Worm (Caenorhabditis elegans): ENCODE measurements around the gene Y75B8A.32.

Gene Y75B8A.32

DNA sequence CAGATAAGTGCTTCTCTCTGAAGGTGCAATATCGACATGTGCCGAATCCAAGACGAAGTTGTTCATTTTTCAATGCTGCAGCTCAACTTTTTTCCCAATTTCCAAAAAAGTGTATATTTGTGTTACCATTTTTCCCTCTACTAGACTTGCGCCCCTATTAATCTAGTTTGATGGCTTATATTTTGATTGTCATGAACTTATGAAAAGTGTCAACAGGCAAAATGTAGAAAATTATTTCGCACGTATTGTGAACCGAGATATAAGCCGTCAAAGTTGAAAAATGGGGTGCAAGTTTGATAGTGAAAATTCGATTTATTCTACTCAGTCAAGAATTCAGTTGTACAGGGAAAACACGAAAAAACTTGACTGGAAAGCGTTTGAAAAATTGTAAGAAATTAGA is at the start of gene Y75B8A.32:
Y75B8A.32 (minus strand) TSS at position 101 of the 400 bp plus-strand sequence.
- TF ChIP-seq lag-1 (GFP tag; IDR thresholded peaks at IDR 0.05) (no peak), Y67H2A.10 (GFP tag; conservative IDR thresholded peaks at IDR 0.05) (no peak), snpc-3.4 (tag; optimal IDR thresholded peaks at IDR 0.05) (no peak), lsl-1 (GFP tag; optimal IDR thresholded peaks at IDR 0.05) (no peak), Y53G8AR.9 (GFP tag; conservative IDR thresholded peaks at IDR 0.05) (no peak), ceh-91 (GFP tag; IDR thresholded peaks at IDR 0.05) (no peak), ztf-28 (GFP tag; IDR thresholded peaks at IDR 0.05) (no peak), him-1 (tag; optimal IDR thresholded peaks at IDR 0.05) (no peak), lin-54 (GFP tag; optimal IDR thresholded peaks at IDR 0.05) (no peak), ztf-26 (tag; optimal IDR thresholded peaks at IDR 0.05) (no peak), ekl-4 (GFP tag; IDR thresholded peaks at IDR 0.05) (no peak), ceh-58 (GFP tag; IDR thresholded peaks at IDR 0.05) (no peak), sea-2 (GFP tag; IDR thresholded peaks at IDR 0.05) (no peak), ztf-6 (GFP tag; IDR thresholded peaks at IDR 0.05) (no peak), lin-26 (GFP tag; IDR thresholded peaks at IDR 0.05) (no peak), unc-62 (GFP tag; optimal IDR thresholded peaks at IDR 0.05) (no peak), rpc-1 (optimal IDR thresholded peaks at IDR 0.05) (no peak), rpc-1 (tag; optimal IDR thresholded peaks at IDR 0.05) (no peak), sptf-2 (GFP tag; optimal IDR thresholded peaks at IDR 0.05) (no peak), F10E7.11 (tag; optimal IDR thresholded peaks at IDR 0.05) (no peak)

DNA sequence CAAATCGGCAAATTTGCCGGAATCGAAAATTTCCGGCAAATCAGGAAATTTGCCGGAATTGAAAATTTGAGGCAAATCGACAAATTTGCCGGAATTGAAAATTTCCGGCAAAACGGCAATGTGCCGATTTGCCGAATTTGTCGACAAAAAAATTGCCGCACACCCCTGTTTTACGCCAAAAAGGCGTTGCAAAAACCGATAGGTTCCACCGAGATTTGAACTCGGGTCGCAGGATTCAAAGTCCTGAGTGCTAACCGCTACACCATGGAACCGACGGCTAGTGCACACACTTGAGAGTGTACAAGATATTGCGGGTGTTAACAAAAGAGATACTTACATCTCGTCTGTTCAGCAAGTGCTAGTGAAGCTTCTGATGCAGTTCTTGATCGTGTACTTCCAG is 41.3 kb upstream of the Y75B8A.32 start:
- TF ChIP-seq ekl-4 (GFP tag; IDR thresholded peaks at IDR 0.05) (no peak), unc-130 (GFP tag; optimal IDR thresholded peaks at IDR 0.05) (no peak), nhr-90 (tag; optimal IDR thresholded peaks at IDR 0.05) (peak; percentile 49), attf-6 (GFP tag; IDR thresholded peaks at IDR 0.05) (no peak), lag-1 (GFP tag; IDR thresholded peaks at IDR 0.05) (no peak), cebp-1 (GFP tag; IDR thresholded peaks at IDR 0.05) (no peak), cebp-1 (tag; optimal IDR thresholded peaks at IDR 0.05) (peak; percentile 48), ztf-6 (GFP tag; IDR thresholded peaks at IDR 0.05) (no peak), Y53F4B.3 (GFP tag; IDR thresholded peaks at IDR 0.05) (no peak), sptf-2 (GFP tag; optimal IDR thresholded peaks at IDR 0.05) (peak; percentile 27), F39B2.1 (GFP tag; IDR thresholded peaks at IDR 0.05) (no peak), pha-4 (tag; optimal IDR thresholded peaks at IDR 0.05) (no peak), chd-7 (tag; optimal IDR thresholded peaks at IDR 0.05) (peak; percentile 55), hlh-12 (tag; optimal IDR thresholded peaks at IDR 0.05) (no peak), D2030.7 (GFP tag; IDR thresholded peaks at IDR 0.05) (no peak), him-1 (tag; optimal IDR thresholded peaks at IDR 0.05) (peak; percentile 15), snpc-1.1 (tag; optimal IDR thresholded peaks at IDR 0.05; ENCODE audit: insufficient read depth) (no peak), snpc-1.3 (tag; optimal IDR thresholded peaks at IDR 0.05; ENCODE audit: insufficient read depth) (no peak), ccch-3 (GFP tag; optimal IDR thresholded peaks at IDR 0.05) (no peak), hlh-26 (GFP tag; conservative IDR thresholded peaks at IDR 0.05) (no peak), nhr-27 (tag; optimal IDR thresholded peaks at IDR 0.05) (no peak), let-607 (tag; optimal IDR thresholded peaks at IDR 0.05) (no peak), F55B11.4 (tag; optimal IDR thresholded peaks at IDR 0.05; ENCODE audit: borderline replicate concordance, insufficient read depth) (no peak), F10E7.11 (tag; optimal IDR thresholded peaks at IDR 0.05) (no peak), tbp1 (GFP tag; optimal IDR thresholded peaks at IDR 0.05) (peak; percentile 91), ceh-27 (GFP tag; optimal IDR thresholded peaks at IDR 0.05) (no peak), attf-3 (GFP tag; conservative IDR thresholded peaks at IDR 0.05) (0 out of 2 replicates have a peak, but pooled peaks have one; percentile 9), ceh-58 (GFP tag; IDR thresholded peaks at IDR 0.05) (no peak), ztf-18 (tag; optimal IDR thresholded peaks at IDR 0.05) (peak; percentile 7), F33H1.4 (GFP tag; IDR thresholded peaks at IDR 0.05) (no peak), mxl-1 (tag; optimal IDR thresholded peaks at IDR 0.05) (no peak), athp-1 (tag; optimal IDR thresholded peaks at IDR 0.05) (no peak), Y56A3A.18 (GFP tag; IDR thresholded peaks at IDR 0.05) (0 out of 2 replicates have a peak, but pooled peaks have one; percentile 29), F23B12.7 (tag; optimal IDR thresholded peaks at IDR 0.05; ENCODE audit: insufficient read depth) (no peak)
